Fruit fly (Drosophila melanogaster) whole organism, wandering third instar larva: ENCODE data around the gene Blm.

ENCODE experiments used
- Abd-B ChIP-seq: fragments of >200 bp; optimal IDR thresholded peaks from 2 replicates; lab custom pipeline; 2017; ENCODE audit warnings: missing biosample characterization, missing genetic modification characterization
- CrebA ChIP-seq: fragments of 200-800 bp; sonication (Bioruptor generic); optimal IDR thresholded peaks from 2 replicates; lab custom pipeline; 2016; ENCODE audit warnings: missing biosample characterization, mild to moderate bottlenecking, missing genetic modification characterization, borderline replicate concordance
- HLH106 ChIP-seq: fragments of 200-800 bp; optimal IDR thresholded peaks from 3 replicates; lab custom pipeline; 2019; ENCODE audit warnings: missing biosample characterization, mild to moderate bottlenecking, missing genetic modification characterization, moderate library complexity
- Mio ChIP-seq: sonication (Bioruptor generic); optimal IDR thresholded peaks from 2 replicates; lab custom pipeline; 2016; ENCODE audit warnings: missing biosample characterization, missing genetic modification characterization
- brk ChIP-seq: fragments of 200-800 bp; sonication (Bioruptor generic); optimal IDR thresholded peaks from 2 replicates; lab custom pipeline; 2016; ENCODE audit warnings: missing biosample characterization, mild to moderate bottlenecking, missing genetic modification characterization
- dl ChIP-seq, 2 experiments: fragments of 175-275, 200-275 bp in 1 of 2; fragments of 200-275 bp in 1 of 2; sonication (Bioruptor generic); optimal IDR thresholded peaks; lab custom pipeline; 2018; ENCODE audit warnings: mild to moderate bottlenecking in 2 of 2, missing biosample characterization in 2 of 2, missing genetic modification characterization in 2 of 2, moderate library complexity in 2 of 2; ENCODE audit not compliant: partially characterized antibody in 2 of 2, insufficient read depth in 1 of 2
- dmrt93B ChIP-seq: fragments of 200-800 bp; sonication (Bioruptor generic); optimal IDR thresholded peaks from 2 replicates; lab custom pipeline; 2018; ENCODE audit warnings: missing biosample characterization, mild to moderate bottlenecking, missing genetic modification characterization
- psq ChIP-seq: fragments of 200-800 bp; sonication (Bioruptor generic); optimal IDR thresholded peaks from 3 replicates; lab custom pipeline; 2017; ENCODE audit warnings: missing biosample characterization, mild to moderate bottlenecking, missing genetic modification characterization, moderate library complexity
- usp ChIP-seq: fragments of >200 bp; optimal IDR thresholded peaks from 2 replicates; lab custom pipeline; 2017; ENCODE audit warnings: missing biosample characterization, missing genetic modification characterization

dm6 chr3R:11778012-11778865 is 36.7 kb upstream of the Blm start:
- peak; percentile 64 for TF ChIP-seq dmrt93B (GFP tag; lab: Kevin White, UChicago)
- TF ChIP-seq brk: peak; percentile 15
- TF ChIP-seq CrebA: no peak
- TF ChIP-seq Abd-B: no peak
- peak; percentile 55 for TF ChIP-seq HLH106
- TF ChIP-seq usp (GFP tag; lab: Kevin White, UChicago): no peak
- TF ChIP-seq dl (GFP tag; optimal IDR thresholded peaks at IDR 0.05; lab: Kevin White, UChicago; ENCODE audit: insufficient read depth in 1 of 2, partially characterized antibody in 2 of 2): no peak
- peak; percentile 67 for TF ChIP-seq psq (GFP tag; lab: Kevin White, UChicago)
- no peak for TF ChIP-seq Mio (GFP tag; lab: Kevin White, UChicago)
